Worm (Caenorhabditis elegans) whole organism, late embryonic: Measurements from ENCODE around the gene nhr-237.

ENCODE experiments used
- C08G9.2 ChIP-seq: sonication (generic microtip); optimal IDR thresholded peaks from 2 replicates; lab custom pipeline; 2016; ENCODE audit warnings: mild to moderate bottlenecking, missing genetic modification characterization, moderate library complexity, missing compliant biosample characterization
- ama-1 ChIP-seq: fragments of 150-350 bp; optimal IDR thresholded peaks from 2 replicates; lab custom pipeline; 2014
- ceh-24 ChIP-seq: sonication (generic microtip); optimal IDR thresholded peaks from 2 replicates; lab custom pipeline; 2016; ENCODE audit warnings: mild to moderate bottlenecking, missing genetic modification characterization, missing compliant biosample characterization
- ceh-31 ChIP-seq: sonication (generic microtip); optimal IDR thresholded peaks from 2 replicates; lab custom pipeline; 2016; ENCODE audit warnings: missing genetic modification characterization, missing compliant biosample characterization
- dve-1 ChIP-seq: sonication (generic microtip); optimal IDR thresholded peaks from 2 replicates; lab custom pipeline; 2017; ENCODE audit warnings: antibody characterized with exemption, mild to moderate bottlenecking, missing genetic modification characterization, missing compliant biosample characterization
- nhr-11 ChIP-seq: fragments of 150-350 bp; optimal IDR thresholded peaks from 2 replicates; lab custom pipeline; 2014; ENCODE audit warnings: missing biosample characterization, missing genetic modification characterization
- zip-5 ChIP-seq: sonication (generic microtip); optimal IDR thresholded peaks from 2 replicates; lab custom pipeline; 2016; ENCODE audit warnings: missing genetic modification characterization, missing compliant biosample characterization

DNA sequence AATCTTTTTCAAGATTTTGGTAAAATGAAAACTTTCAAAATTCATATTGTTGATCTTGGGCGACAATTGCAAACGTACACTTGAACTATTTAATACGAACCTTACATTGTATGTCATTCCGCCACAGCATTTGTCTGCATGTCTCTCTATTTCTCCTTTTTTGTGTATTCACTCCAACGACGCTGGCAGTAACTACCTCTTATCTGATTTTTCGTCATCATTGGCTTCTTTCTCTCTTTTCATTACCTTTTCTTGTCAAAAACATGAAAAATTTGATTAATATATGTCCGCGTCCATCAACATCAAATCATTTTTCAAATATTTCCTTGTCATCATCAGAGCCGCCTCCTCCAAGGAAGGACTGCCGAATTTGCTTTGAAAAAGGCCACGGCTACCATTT is 16.5 kb downstream of the nhr-237 start, which contains the start of gene nhr-177:
- TF ChIP-seq ama-1 (lab: Kevin White, UChicago), result no peak
- no peak for TF ChIP-seq ceh-31
- no peak for TF ChIP-seq zip-5 (tag; lab: Kevin White, UChicago)
- no peak for TF ChIP-seq dve-1 (tag; lab: Kevin White, UChicago)
- no peak for TF ChIP-seq nhr-11
- TF ChIP-seq C08G9.2 (tag; lab: Kevin White, UChicago), result no peak
- TF ChIP-seq ceh-24 (tag; lab: Kevin White, UChicago), result no peak
